Fruit fly (Drosophila melanogaster): ENCODE data around the gene Plzf.
A peak's percentile ranks its signal among the peaks of the same experiment; 100 is the strongest.

- TF ChIP-seq rn (GFP tag; IDR thresholded peaks at IDR 0.05) (no peak), Pif1A (GFP tag; optimal IDR thresholded peaks at IDR 0.05) (peak; percentile 0), CG4496 (GFP tag; IDR thresholded peaks at IDR 0.05) (no peak), CG14655 (GFP tag; optimal IDR thresholded peaks at IDR 0.05) (no peak)
Observed at dm6 chr2L:12004211-12004979, 44.3 kb downstream of the Plzf start.

Measured in whole organism, pupa.